Worm (Caenorhabditis elegans) whole organism, L4 larva: ENCODE results near the gene nhr-275.
A peak's percentile ranks its signal among the peaks of the same experiment; 100 is the strongest.

Source experiments
- F37D6.2 ChIP-seq: sonication (generic microtip); optimal IDR thresholded peaks from 2 replicates; lab custom pipeline; 2016; ENCODE audit warnings: mild to moderate bottlenecking, missing genetic modification characterization, missing compliant biosample characterization
- R02D3.7 ChIP-seq: fragments of 150-350 bp; sonication (generic microtip); optimal IDR thresholded peaks from 3 replicates; lab custom pipeline; 2014; ENCODE audit warnings: missing biosample characterization, missing genetic modification characterization
- T20F7.1 ChIP-seq: fragments of 200-800 bp; sonication (Bioruptor generic); optimal IDR thresholded peaks from 2 replicates; lab custom pipeline; 2018; ENCODE audit warnings: mild to moderate bottlenecking, missing genetic modification characterization, missing compliant biosample characterization
- Y105C5A.15 ChIP-seq: fragments of 200-800 bp; sonication (Bioruptor generic); IDR thresholded peaks from 2 replicates; pipeline ENCODE4 v1.3.6; 2022; ENCODE audit warnings: missing genetic modification characterization, missing compliant biosample characterization
- Y48G9A.11 ChIP-seq: fragments of 200-800 bp; sonication (Bioruptor generic); IDR thresholded peaks from 2 replicates; pipeline ENCODE4 v1.3.6; 2022; ENCODE audit warnings: missing genetic modification reagents, missing genetic modification characterization, missing compliant biosample characterization
- ZK337.2 ChIP-seq: fragments of 200-800 bp; sonication (Bioruptor generic); IDR thresholded peaks from 2 replicates; pipeline ENCODE4 v1.3.6; 2022; ENCODE audit warnings: missing genetic modification reagents, missing genetic modification characterization, missing compliant biosample characterization
- aha-1 ChIP-seq: fragments of 150-350 bp; peaks from one replicate; lab custom pipeline; 2014; ENCODE audit warnings: missing biosample characterization, missing genetic modification characterization
- aly-2 ChIP-seq: sonication (generic microtip); optimal IDR thresholded peaks from 2 replicates; lab custom pipeline; 2018; ENCODE audit warnings: missing biosample characterization, missing genetic modification characterization
- ama-1 ChIP-seq: fragments of 150-350 bp; optimal IDR thresholded peaks from 2 replicates; lab custom pipeline; 2014; ENCODE audit warnings: inconsistent platforms, mixed read lengths
- ceh-20 ChIP-seq: fragments of 200-800 bp; sonication (Bioruptor generic); IDR thresholded peaks from 2 replicates; pipeline ENCODE4 v1.3.6; 2022; ENCODE audit warnings: missing genetic modification reagents, missing genetic modification characterization, missing compliant biosample characterization
- ceh-28 ChIP-seq: fragments of 150-350 bp; optimal IDR thresholded peaks from 2 replicates; lab custom pipeline; 2014; ENCODE audit warnings: missing biosample characterization, missing genetic modification reagents, missing genetic modification characterization
- ceh-32 ChIP-seq: sonication (generic microtip); optimal IDR thresholded peaks from 2 replicates; lab custom pipeline; 2016; ENCODE audit warnings: mild to moderate bottlenecking, missing genetic modification characterization, missing compliant biosample characterization; ENCODE audit not compliant: poor library complexity
- ctbp-1 ChIP-seq: fragments of 200-800 bp; sonication (Bioruptor generic); IDR thresholded peaks from 2 replicates; pipeline ENCODE4 v1.3.6; 2022; ENCODE audit warnings: missing genetic modification reagents, missing genetic modification characterization, missing compliant biosample characterization
- dmd-6 ChIP-seq: fragments of 200-800 bp; sonication (Bioruptor generic); IDR thresholded peaks from 2 replicates; pipeline ENCODE4 v1.3.6; 2022; ENCODE audit warnings: missing genetic modification reagents, missing genetic modification characterization, missing compliant biosample characterization
- dmd-8 ChIP-seq: fragments of 200-800 bp; sonication (Bioruptor generic); IDR thresholded peaks from 2 replicates; pipeline ENCODE4 v1.3.6; 2022; ENCODE audit warnings: missing genetic modification characterization, missing compliant biosample characterization
- dpl-1 ChIP-seq: fragments of 150-350 bp; optimal IDR thresholded peaks from 2 replicates; lab custom pipeline; 2014; ENCODE audit warnings: missing biosample characterization, missing genetic modification reagents, missing genetic modification characterization
- dve-1 ChIP-seq: sonication (generic microtip); optimal IDR thresholded peaks from 2 replicates; lab custom pipeline; 2017; ENCODE audit warnings: antibody characterized with exemption, mild to moderate bottlenecking, missing genetic modification characterization, missing compliant biosample characterization; ENCODE audit not compliant: insufficient read depth
- fos-1 ChIP-seq: fragments of 150-350 bp; optimal IDR thresholded peaks from 2 replicates; lab custom pipeline; 2014; ENCODE audit warnings: missing biosample characterization, missing genetic modification characterization
- hif-1 ChIP-seq, 2 experiments: sonication (generic microtip); optimal IDR thresholded peaks; 2 replicates each; lab custom pipeline; 2016 to 2017; ENCODE audit warnings: missing compliant biosample characterization in 2 of 2, missing genetic modification characterization in 2 of 2, missing genetic modification reagents in 2 of 2, missing genotype in 2 of 2, mild to moderate bottlenecking in 1 of 2
- hlh-30 ChIP-seq: sonication (generic microtip); optimal IDR thresholded peaks from 2 replicates; lab custom pipeline; 2017; ENCODE audit warnings: antibody characterized with exemption, mild to moderate bottlenecking, missing genetic modification characterization, missing compliant biosample characterization; ENCODE audit not compliant: insufficient read depth
- lin-13 ChIP-seq: fragments of 150-350 bp; optimal IDR thresholded peaks from 2 replicates; lab custom pipeline; 2014; ENCODE audit warnings: missing biosample characterization, missing genetic modification reagents, missing genetic modification characterization
- lin-15B ChIP-seq: fragments of 150-350 bp; sonication (generic microtip); optimal IDR thresholded peaks from 3 replicates; lab custom pipeline; 2014; ENCODE audit warnings: missing biosample characterization, missing genetic modification characterization
- lin-29 ChIP-seq: fragments of 200-800 bp; sonication (Bioruptor generic); IDR thresholded peaks from 2 replicates; pipeline ENCODE4 v1.3.6; 2022; ENCODE audit warnings: missing genetic modification reagents, missing genetic modification characterization, missing compliant biosample characterization
- lin-38 ChIP-seq: fragments of 200-800 bp; sonication (Bioruptor generic); IDR thresholded peaks from 2 replicates; pipeline ENCODE4 v1.3.6; 2022; ENCODE audit warnings: missing genetic modification reagents, missing genetic modification characterization, missing compliant biosample characterization
- lin-39 ChIP-seq: fragments of 150-350 bp; optimal IDR thresholded peaks from 2 replicates; lab custom pipeline; 2014; ENCODE audit warnings: missing biosample characterization, missing genetic modification reagents, missing genetic modification characterization
- lir-3 ChIP-seq: sonication (generic microtip); optimal IDR thresholded peaks from 2 replicates; lab custom pipeline; 2016; ENCODE audit warnings: mild to moderate bottlenecking, missing genetic modification characterization, missing compliant biosample characterization
- lsy-2 ChIP-seq, 2 experiments: fragments of 150-350 bp in 1 of 2; sonication (generic microtip) in 1 of 2; optimal IDR thresholded peaks; 2 replicates each; lab custom pipeline; 2014 to 2017; ENCODE audit warnings: missing biosample characterization in 2 of 2, missing genetic modification characterization in 2 of 2
- madf-5 ChIP-seq, 2 experiments: fragments of 200-800 bp; sonication (Bioruptor generic); IDR thresholded peaks; 2 replicates each; pipeline ENCODE4 v1.3.6; 2022; ENCODE audit warnings: missing compliant biosample characterization in 2 of 2, missing genetic modification characterization in 2 of 2
- madf-9 ChIP-seq: fragments of 200-800 bp; sonication (Bioruptor generic); conservative IDR thresholded peaks from 2 replicates; pipeline ENCODE4 v1.3.6; 2022; ENCODE audit warnings: missing genetic modification reagents, missing genetic modification characterization, missing compliant biosample characterization
- mdt-29 ChIP-seq: fragments of 200-800 bp; sonication (Bioruptor generic); IDR thresholded peaks from 2 replicates; pipeline ENCODE4 v1.3.6; 2022; ENCODE audit warnings: missing genetic modification reagents, missing genetic modification characterization, missing compliant biosample characterization
- mes-2 ChIP-seq: sonication (generic microtip); optimal IDR thresholded peaks from 2 replicates; lab custom pipeline; 2016; ENCODE audit warnings: missing genotype, mild to moderate bottlenecking, missing genetic modification characterization, missing compliant biosample characterization; ENCODE audit not compliant: poor library complexity, severe bottlenecking
- mxl-3 ChIP-seq: fragments of 200-800 bp; sonication (Bioruptor generic); optimal IDR thresholded peaks from 2 replicates; lab custom pipeline; 2018; ENCODE audit warnings: mild to moderate bottlenecking, missing genetic modification characterization, missing compliant biosample characterization
- nhr-10 ChIP-seq: fragments of 150-350 bp; optimal IDR thresholded peaks from 2 replicates; lab custom pipeline; 2014; ENCODE audit warnings: missing biosample characterization, missing genetic modification characterization
- nhr-28 ChIP-seq: fragments of 150-350 bp; optimal IDR thresholded peaks from 2 replicates; lab custom pipeline; 2014; ENCODE audit warnings: missing biosample characterization, missing genetic modification characterization
- nhr-41 ChIP-seq: fragments of 200-800 bp; sonication (Bioruptor generic); IDR thresholded peaks from 2 replicates; pipeline ENCODE4 v1.3.6; 2022; ENCODE audit warnings: missing genetic modification reagents, missing genetic modification characterization, missing compliant biosample characterization
- nhr-42 ChIP-seq: fragments of 200-800 bp; sonication (Bioruptor generic); IDR thresholded peaks from 2 replicates; pipeline ENCODE4 v1.3.6; 2022; ENCODE audit warnings: missing genetic modification characterization, missing compliant biosample characterization
- nhr-48 ChIP-seq: sonication (generic microtip); optimal IDR thresholded peaks from 2 replicates; lab custom pipeline; 2016; ENCODE audit warnings: mild to moderate bottlenecking, missing genetic modification characterization, missing compliant biosample characterization
- nhr-77 ChIP-seq: fragments of 150-350 bp; optimal IDR thresholded peaks from 2 replicates; lab custom pipeline; 2014; ENCODE audit warnings: missing biosample characterization, missing genetic modification characterization
- pha-4 ChIP-seq, 2 experiments: fragments of 150-350 bp in 1 of 2; fragments of 200-800 bp in 1 of 2; sonication (Bioruptor generic) in 1 of 2; IDR thresholded peaks in 1 of 2; optimal IDR thresholded peaks in 1 of 2; 2 replicates each; pipeline versions ENCODE4 v1.3.6 to Lab custom; 2014 to 2022; ENCODE audit warnings: missing genetic modification characterization in 2 of 2, missing genetic modification reagents in 2 of 2, missing biosample characterization in 1 of 2, missing compliant biosample characterization in 1 of 2
- php-3 ChIP-seq: fragments of 200-800 bp; sonication (Bioruptor generic); IDR thresholded peaks from 2 replicates; pipeline ENCODE4 v1.3.6; 2022; ENCODE audit warnings: missing genetic modification reagents, missing genetic modification characterization, missing compliant biosample characterization
- pqm-1 ChIP-seq: sonication (generic microtip); optimal IDR thresholded peaks from 2 replicates; lab custom pipeline; 2017; ENCODE audit warnings: missing biosample characterization, missing genetic modification characterization
- rbr-2 ChIP-seq: sonication (generic microtip); optimal IDR thresholded peaks from 2 replicates; lab custom pipeline; 2016; ENCODE audit warnings: missing genotype, missing genetic modification characterization, missing compliant biosample characterization
- saeg-2 ChIP-seq: fragments of 200-800 bp; sonication (Bioruptor generic); IDR thresholded peaks from 2 replicates; pipeline ENCODE4 v1.3.6; 2022; ENCODE audit warnings: missing genetic modification reagents, missing genetic modification characterization, missing compliant biosample characterization
- skn-1 ChIP-seq: fragments of 150-350 bp; optimal IDR thresholded peaks from 2 replicates; lab custom pipeline; 2014; ENCODE audit warnings: missing biosample characterization, missing genetic modification characterization
- snpc-1.2 ChIP-seq: fragments of 200-800 bp; sonication (Bioruptor generic); IDR thresholded peaks from 2 replicates; pipeline ENCODE4 v1.3.6; 2022; ENCODE audit warnings: missing genetic modification reagents, missing genetic modification characterization, missing compliant biosample characterization
- spr-1 ChIP-seq: sonication (generic microtip); optimal IDR thresholded peaks from 2 replicates; lab custom pipeline; 2016; ENCODE audit warnings: mild to moderate bottlenecking, missing genetic modification characterization, missing compliant biosample characterization
- spr-3 ChIP-seq: fragments of 200-800 bp; sonication (Bioruptor generic); optimal IDR thresholded peaks from 2 replicates; lab custom pipeline; 2018; ENCODE audit warnings: mild to moderate bottlenecking, missing genetic modification characterization, missing compliant biosample characterization
- tra-1 ChIP-seq: fragments of 200-800 bp; sonication (Bioruptor generic); IDR thresholded peaks from 2 replicates; pipeline ENCODE4 v1.3.6; 2022; ENCODE audit warnings: missing genetic modification reagents, missing genetic modification characterization, missing compliant biosample characterization
- zag-1 ChIP-seq: fragments of 150-350 bp; optimal IDR thresholded peaks from 2 replicates; lab custom pipeline; 2014; ENCODE audit warnings: missing biosample characterization, missing genetic modification characterization
- zfp-2 ChIP-seq: sonication (generic microtip); optimal IDR thresholded peaks from 2 replicates; lab custom pipeline; 2016; ENCODE audit warnings: mild to moderate bottlenecking, missing genetic modification characterization, missing compliant biosample characterization
- zip-2 ChIP-seq: fragments of 150-350 bp; optimal IDR thresholded peaks from 2 replicates; lab custom pipeline; 2014; ENCODE audit warnings: missing biosample characterization, missing genetic modification characterization
- ztf-7 ChIP-seq: fragments of 150-350 bp; optimal IDR thresholded peaks from 2 replicates; lab custom pipeline; 2014; ENCODE audit warnings: missing biosample characterization, missing genetic modification characterization

Gene nhr-275

ce11 chrV:2281499-2281898 lies 14.6 kb upstream of the nhr-275 start, which contains the start of gene nhr-228 (continued):
- TF ChIP-seq lin-38 (GFP tag; lab: Robert Waterston, UW) (no peak), lin-39 (tag; lab: Kevin White, UChicago) (no peak), Y105C5A.15 (GFP tag; lab: Robert Waterston, UW) (no peak), spr-1 (tag; lab: Kevin White, UChicago) (no peak), zag-1 (no peak), dmd-6 (GFP tag; lab: Robert Waterston, UW) (no peak; the same call in 1 of the 2 replicates), dpl-1 (GFP tag; lab: Kevin White, UChicago) (no peak), zfp-2 (tag; lab: Kevin White, UChicago) (no peak), tra-1 (GFP tag; lab: Robert Waterston, UW) (no peak), ceh-20 (GFP tag; lab: Robert Waterston, UW) (no peak), dve-1 (peak; percentile 55), php-3 (no peak), aly-2 (tag; lab: Kevin White, UChicago) (no peak), mes-2 (tag; lab: Kevin White, UChicago) (peak; percentile 68), hlh-30 (peak; percentile 47), saeg-2 (no peak), F37D6.2 (no peak), nhr-42 (GFP tag; lab: Robert Waterston, UW) (no peak), mxl-3 (no peak), lin-15B (tag; lab: Kevin White, UChicago) (no peak), lin-13 (GFP tag; lab: Kevin White, UChicago) (no peak), pha-4 (GFP tag; IDR thresholded peaks at IDR 0.05; lab: Robert Waterston, UW) (no peak), pha-4 (tag; optimal IDR thresholded peaks at IDR 0.05; lab: Kevin White, UChicago) (no peak), lin-29 (GFP tag; lab: Robert Waterston, UW) (no peak), Y48G9A.11 (GFP tag; lab: Robert Waterston, UW) (no peak), madf-9 (no peak), hif-1 (tag; optimal IDR thresholded peaks at IDR 0.05; lab: Kevin White, UChicago) (peak in 1 of 2 experiments; percentile 12), nhr-10 (tag; lab: Kevin White, UChicago) (no peak), snpc-1.2 (GFP tag; lab: Robert Waterston, UW) (no peak), mdt-29 (GFP tag; lab: Robert Waterston, UW) (no peak), skn-1 (tag; lab: Kevin White, UChicago) (no peak), ama-1 (no peak), ceh-28 (tag; lab: Kevin White, UChicago) (no peak), aha-1 (peak; percentile 90), ceh-32 (tag; lab: Kevin White, UChicago) (no peak), ctbp-1 (GFP tag; lab: Robert Waterston, UW) (no peak), ZK337.2 (no peak), fos-1 (no peak), lir-3 (tag; lab: Kevin White, UChicago) (no peak), nhr-77 (no peak), lsy-2 (tag; optimal IDR thresholded peaks at IDR 0.05; lab: Kevin White, UChicago) (peak in 1 of 2 experiments; percentile 54), nhr-28 (tag; lab: Kevin White, UChicago) (peak; percentile 81), nhr-48 (no peak), ztf-7 (no peak), spr-3 (GFP tag; lab: Kevin White, UChicago) (no peak), pqm-1 (tag; lab: Kevin White, UChicago) (peak; percentile 57), T20F7.1 (no peak), R02D3.7 (tag; lab: Kevin White, UChicago) (no peak), rbr-2 (no peak), madf-5 (GFP tag; IDR thresholded peaks at IDR 0.05; lab: Robert Waterston, UW) (no peak), nhr-41 (GFP tag; lab: Robert Waterston, UW) (no peak), zip-2 (tag; lab: Kevin White, UChicago) (no peak), dmd-8 (GFP tag; lab: Robert Waterston, UW) (no peak)
